Fruit fly (Drosophila melanogaster): ENCODE results near the gene CG12560.

CG12560 gene

DNA sequence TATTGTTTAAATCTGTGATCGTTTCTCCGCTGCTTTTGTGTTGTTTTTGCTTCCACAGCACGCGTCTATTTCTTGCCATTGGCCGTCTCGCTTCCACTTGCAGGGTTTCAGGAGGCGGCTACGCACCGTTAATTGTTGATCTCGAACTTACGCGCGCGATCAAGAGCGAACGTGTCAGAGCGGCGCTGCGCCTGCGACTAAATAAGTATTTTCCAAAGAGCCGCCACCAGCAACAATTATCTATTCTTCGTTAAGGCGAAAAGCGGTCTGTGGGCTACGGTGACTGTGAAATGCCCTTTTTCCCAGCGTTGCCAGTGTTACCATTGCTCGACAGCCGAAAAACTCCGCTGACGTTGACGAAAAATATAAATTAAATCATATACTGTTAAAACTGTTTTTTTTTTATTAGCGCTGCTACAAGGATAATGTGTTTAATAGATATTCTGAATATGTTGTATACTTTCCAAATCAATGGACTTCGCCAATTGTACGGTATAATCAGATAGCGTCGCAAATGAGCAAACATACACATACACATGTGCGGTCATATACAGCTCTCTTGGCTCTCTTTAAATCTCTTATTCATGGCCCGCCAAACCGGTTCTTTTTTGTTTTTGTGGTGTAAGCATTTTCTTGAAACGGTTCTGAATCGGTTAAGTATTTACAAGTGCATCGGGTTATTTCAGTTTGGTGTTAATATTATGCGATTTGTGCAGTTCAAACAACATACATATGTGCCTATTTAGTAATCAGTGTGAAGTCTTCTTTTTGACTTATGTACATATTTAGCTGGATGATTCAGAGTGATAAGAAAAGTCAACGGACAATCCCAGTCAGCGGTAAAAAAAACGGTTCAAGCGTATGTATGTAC is 15.1 kb downstream of the CG12560 start, which contains the start of gene pes (continued):
- peak; percentile 83 for TF ChIP-seq sv (GFP tag; optimal IDR thresholded peaks at IDR 0.05)

DNA sequence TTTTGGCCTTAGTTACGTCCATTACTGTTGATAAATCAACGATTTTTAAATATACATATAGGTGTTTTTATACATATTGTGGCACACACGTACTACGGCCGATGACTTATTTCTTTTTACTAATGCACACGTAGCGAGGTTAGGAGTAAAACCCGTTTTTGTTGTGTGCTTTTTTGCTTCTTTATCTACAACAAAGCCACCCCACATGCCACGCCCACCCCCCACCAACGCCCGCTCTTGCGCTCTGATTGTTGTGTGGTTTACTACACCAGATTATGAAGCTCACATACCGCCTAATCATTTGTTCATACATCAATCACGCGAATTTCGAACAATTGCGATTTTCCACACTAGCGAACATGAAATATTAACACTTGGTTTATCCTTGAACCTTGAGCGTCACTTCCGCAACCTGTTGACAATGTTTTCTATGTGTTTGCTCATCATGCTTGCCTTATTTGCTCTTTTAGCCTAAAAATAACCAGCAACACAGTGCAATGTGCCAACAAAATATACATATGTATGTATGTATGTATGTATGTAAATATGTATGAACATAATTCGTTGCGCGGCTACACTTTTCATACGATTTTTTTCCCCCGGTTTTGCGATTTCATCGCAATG is 16.1 kb downstream of the CG12560 start:
- TF ChIP-seq CG32264 (GFP tag; optimal IDR thresholded peaks at IDR 0.05) = no peak
- TF ChIP-seq dmrt93B (GFP tag; optimal IDR thresholded peaks at IDR 0.05) = no peak
- no peak for TF ChIP-seq sage (GFP tag; optimal IDR thresholded peaks at IDR 0.05)
- TF ChIP-seq HLH106 (tag; optimal IDR thresholded peaks at IDR 0.05) = peak; percentile 6
- TF ChIP-seq rgr (GFP tag; optimal IDR thresholded peaks at IDR 0.05) = no peak
- no peak for TF ChIP-seq fru (GFP tag; optimal IDR thresholded peaks at IDR 0.05)
- TF ChIP-seq br (GFP tag; optimal IDR thresholded peaks at IDR 0.05) = no peak
- TF ChIP-seq h (GFP tag; optimal IDR thresholded peaks at IDR 0.05) = no peak
- no peak for TF ChIP-seq N (GFP tag; optimal IDR thresholded peaks at IDR 0.05)
- TF ChIP-seq usp (GFP tag; optimal IDR thresholded peaks at IDR 0.05) = no peak
- no peak for TF ChIP-seq woc (GFP tag; optimal IDR thresholded peaks at IDR 0.05)
- TF ChIP-seq Hr78 (GFP tag; optimal IDR thresholded peaks at IDR 0.05) = no peak
- no peak for TF ChIP-seq Vsx2 (GFP tag; optimal IDR thresholded peaks at IDR 0.05; ENCODE audit: partially characterized antibody)
- no peak for TF ChIP-seq Sp1 (GFP tag; optimal IDR thresholded peaks at IDR 0.05)
- no peak for TF ChIP-seq psq (GFP tag; optimal IDR thresholded peaks at IDR 0.05)
- TF ChIP-seq Myc (optimal IDR thresholded peaks at IDR 0.05) = no peak
- TF ChIP-seq pan (optimal IDR thresholded peaks at IDR 0.05) = no peak
- no peak for TF ChIP-seq lola (GFP tag; optimal IDR thresholded peaks at IDR 0.05)
- TF ChIP-seq Dfd (GFP tag; optimal IDR thresholded peaks at IDR 0.05) = no peak
- TF ChIP-seq Abd-B (GFP tag; optimal IDR thresholded peaks at IDR 0.05) = no peak
- no peak for TF ChIP-seq dsf (GFP tag; optimal IDR thresholded peaks at IDR 0.05; ENCODE audit: borderline replicate concordance)
- no peak for TF ChIP-seq Rel (GFP tag; optimal IDR thresholded peaks at IDR 0.05)
- TF ChIP-seq Rel (tag; optimal IDR thresholded peaks at IDR 0.05) = peak; percentile 94
- TF ChIP-seq jim (GFP tag; optimal IDR thresholded peaks at IDR 0.05) = peak; percentile 22
- TF ChIP-seq Dif (GFP tag; optimal IDR thresholded peaks at IDR 0.05; ENCODE audit: partially characterized antibody) = peak; percentile 53

DNA sequence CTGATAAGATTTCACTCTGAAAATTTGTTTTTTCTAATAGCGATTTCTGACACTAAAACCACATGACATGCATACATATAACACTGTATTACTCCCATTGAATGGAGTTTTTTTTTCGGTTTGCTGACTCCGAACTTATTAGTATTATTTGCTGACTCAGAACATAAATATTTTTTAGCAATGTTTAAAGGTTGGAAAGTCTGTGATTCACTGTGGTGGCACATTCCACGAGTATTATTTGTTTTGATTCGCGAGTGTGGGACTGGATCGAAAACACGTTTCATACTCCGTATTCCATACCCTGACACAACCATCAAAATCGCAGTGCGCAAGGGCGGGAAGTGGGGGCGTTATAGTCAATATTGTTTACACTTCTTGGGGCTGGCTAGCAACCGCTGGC is 16.6 kb downstream of the CG12560 start:
- no peak for TF ChIP-seq jim (GFP tag; optimal IDR thresholded peaks at IDR 0.05)
- TF ChIP-seq dsf (GFP tag; optimal IDR thresholded peaks at IDR 0.05; ENCODE audit: borderline replicate concordance) = no peak
- TF ChIP-seq Hr78 (GFP tag; optimal IDR thresholded peaks at IDR 0.05) = no peak
- TF ChIP-seq Mio (GFP tag; optimal IDR thresholded peaks at IDR 0.05) = no peak
- no peak for TF ChIP-seq GATAd (GFP tag; optimal IDR thresholded peaks at IDR 0.05)
- no peak for TF ChIP-seq rgr (GFP tag; optimal IDR thresholded peaks at IDR 0.05)
- no peak for TF ChIP-seq dmrt93B (GFP tag; optimal IDR thresholded peaks at IDR 0.05)
- no peak for TF ChIP-seq Hr83 (GFP tag; optimal IDR thresholded peaks at IDR 0.05; ENCODE audit: poor library complexity, severe bottlenecking)
- TF ChIP-seq tai (GFP tag; optimal IDR thresholded peaks at IDR 0.05) = no peak
- no peak for TF ChIP-seq Hnf4 (GFP tag; optimal IDR thresholded peaks at IDR 0.05)
- TF ChIP-seq foxo (GFP tag; optimal IDR thresholded peaks at IDR 0.05) = no peak
- no peak for TF ChIP-seq pan (optimal IDR thresholded peaks at IDR 0.05)
- TF ChIP-seq OdsH (GFP tag; optimal IDR thresholded peaks at IDR 0.05) = no peak
- TF ChIP-seq psq (GFP tag; optimal IDR thresholded peaks at IDR 0.05) = no peak
- TF ChIP-seq Dfd (GFP tag; optimal IDR thresholded peaks at IDR 0.05) = no peak
- no peak for TF ChIP-seq Rel (GFP tag; optimal IDR thresholded peaks at IDR 0.05)
- TF ChIP-seq Rel (tag; optimal IDR thresholded peaks at IDR 0.05) = no peak

DNA sequence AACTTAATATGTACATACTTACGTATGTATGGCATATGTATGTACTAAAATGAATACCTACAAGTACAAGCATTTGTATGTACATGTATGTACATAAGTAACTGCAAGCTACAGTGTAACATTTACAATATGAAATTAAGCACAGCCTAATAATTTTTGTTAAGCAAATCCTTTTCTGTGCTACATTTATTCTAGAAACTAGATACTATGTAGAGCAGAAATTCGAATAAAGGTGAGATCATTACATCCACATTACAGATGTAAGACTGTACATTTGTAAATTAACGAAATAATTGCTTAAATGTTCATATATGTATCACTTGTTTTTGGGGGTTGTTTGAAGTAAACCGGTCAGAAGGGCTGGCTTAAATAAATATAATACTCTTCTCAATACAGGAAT is 17.3 kb downstream of the CG12560 start:
- TF ChIP-seq tai (GFP tag; optimal IDR thresholded peaks at IDR 0.05) = peak; percentile 75
- no peak for TF ChIP-seq pan (optimal IDR thresholded peaks at IDR 0.05)
- TF ChIP-seq Hr78 (GFP tag; optimal IDR thresholded peaks at IDR 0.05) = no peak
- no peak for TF ChIP-seq Dfd (GFP tag; optimal IDR thresholded peaks at IDR 0.05)
- TF ChIP-seq sage (GFP tag; optimal IDR thresholded peaks at IDR 0.05) = no peak
- peak; percentile 28 for TF ChIP-seq CG32264 (GFP tag; optimal IDR thresholded peaks at IDR 0.05)
- TF ChIP-seq Dif (GFP tag; optimal IDR thresholded peaks at IDR 0.05; ENCODE audit: partially characterized antibody) = no peak
- peak; percentile 61 for TF ChIP-seq Hnf4 (GFP tag; optimal IDR thresholded peaks at IDR 0.05)
- peak in 1 of 2 experiments; percentile 41 for TF ChIP-seq foxo (GFP tag; optimal IDR thresholded peaks at IDR 0.05)
- TF ChIP-seq N (GFP tag; optimal IDR thresholded peaks at IDR 0.05) = no peak
- TF ChIP-seq dmrt93B (GFP tag; optimal IDR thresholded peaks at IDR 0.05) = peak; percentile 15
- peak; percentile 16 for TF ChIP-seq h (GFP tag; optimal IDR thresholded peaks at IDR 0.05)
- no peak for TF ChIP-seq Jra (GFP tag; optimal IDR thresholded peaks at IDR 0.05)
- TF ChIP-seq OdsH (GFP tag; optimal IDR thresholded peaks at IDR 0.05) = peak; percentile 78
- TF ChIP-seq CrebA (GFP tag; optimal IDR thresholded peaks at IDR 0.05; ENCODE audit: borderline replicate concordance) = no peak
- TF ChIP-seq Rel (GFP tag; optimal IDR thresholded peaks at IDR 0.05) = no peak
- peak; percentile 55 for TF ChIP-seq Rel (tag; optimal IDR thresholded peaks at IDR 0.05)
- TF ChIP-seq brk (GFP tag; optimal IDR thresholded peaks at IDR 0.05) = peak; percentile 46
- TF ChIP-seq GATAd (GFP tag; optimal IDR thresholded peaks at IDR 0.05) = no peak
- TF ChIP-seq dl (GFP tag; optimal IDR thresholded peaks at IDR 0.05; ENCODE audit: insufficient read depth in 1 of 2, partially characterized antibody in 2 of 2) = no peak
- TF ChIP-seq lola (GFP tag; optimal IDR thresholded peaks at IDR 0.05) = no peak
- peak; percentile 73 for TF ChIP-seq ey (GFP tag; optimal IDR thresholded peaks at IDR 0.05)
- no peak for TF ChIP-seq Abd-B (GFP tag; optimal IDR thresholded peaks at IDR 0.05)
- TF ChIP-seq rgr (GFP tag; optimal IDR thresholded peaks at IDR 0.05) = peak; percentile 55
- TF ChIP-seq fru (GFP tag; optimal IDR thresholded peaks at IDR 0.05) = no peak
- TF ChIP-seq Vsx2 (GFP tag; optimal IDR thresholded peaks at IDR 0.05; ENCODE audit: partially characterized antibody) = no peak
- no peak for TF ChIP-seq Myc (optimal IDR thresholded peaks at IDR 0.05)
- no peak for TF ChIP-seq dsf (GFP tag; optimal IDR thresholded peaks at IDR 0.05; ENCODE audit: borderline replicate concordance)
- TF ChIP-seq Hr83 (GFP tag; optimal IDR thresholded peaks at IDR 0.05; ENCODE audit: poor library complexity, severe bottlenecking) = no peak
